Fruit fly (Drosophila melanogaster) whole organism: ENCODE results near the gene CG9737.

Experiments used
- CG8478 ChIP-seq: fragments of >200 bp; optimal IDR thresholded peaks from 2 replicates; lab custom pipeline; 2018; ENCODE audit warnings: inconsistent platforms
- Dll ChIP-seq: fragments of >200 bp; optimal IDR thresholded peaks from 2 replicates; lab custom pipeline; 2017
- EcR ChIP-seq, 2 experiments: fragments of >200 bp; optimal IDR thresholded peaks; 2 replicates each; lab custom pipeline; 2017; ENCODE audit warnings: missing biosample characterization in 2 of 2, missing genetic modification characterization in 2 of 2, missing genetic modification reagents in 2 of 2
- pan ChIP-seq: fragments of >200 bp; optimal IDR thresholded peaks from 2 replicates; lab custom pipeline; 2017
- psq ChIP-seq: fragments of >200 bp; optimal IDR thresholded peaks from 2 replicates; lab custom pipeline; 2017
- usp ChIP-seq: fragments of >200 bp; optimal IDR thresholded peaks from 2 replicates; lab custom pipeline; 2017; ENCODE audit warnings: missing biosample characterization, missing genetic modification characterization, mixed read lengths

DNA sequence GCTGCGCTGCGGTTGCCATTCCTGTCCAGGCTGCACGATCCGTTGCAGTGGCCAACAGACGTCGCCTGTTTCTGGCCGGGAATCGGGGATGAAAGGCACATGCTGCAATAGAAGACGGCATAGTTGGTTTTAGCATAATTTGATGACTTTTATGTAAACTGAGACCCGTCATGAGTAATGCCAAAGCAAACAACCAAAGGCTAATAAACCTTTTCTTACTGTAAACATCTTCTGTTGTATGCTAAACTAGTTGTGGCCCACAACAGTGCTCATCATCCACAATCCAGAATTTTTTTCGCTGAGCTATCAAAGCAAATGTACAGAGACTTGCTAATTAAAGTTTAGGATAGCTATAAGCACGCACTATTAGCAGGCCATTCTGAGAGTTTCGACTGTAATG lies 44.3 kb downstream of the CG9737 start:
- TF ChIP-seq pan (lab: Kevin White, UChicago) (no peak), Dll (lab: Kevin White, UChicago) (no peak), CG8478 (lab: Kevin White, UChicago) (no peak), EcR (GFP tag; optimal IDR thresholded peaks at IDR 0.05; lab: Kevin White, UChicago) (no peak), usp (no peak), psq (no peak)
